Worm (Caenorhabditis elegans) whole organism, L3 larva: Measurements from ENCODE around the gene Y43F8B.18.

Experiments used
- ZK546.5 ChIP-seq: sonication (generic microtip); optimal IDR thresholded peaks from 2 replicates; lab custom pipeline; 2017; ENCODE audit warnings: missing biosample characterization, missing genetic modification characterization
- aly-2 ChIP-seq: fragments of 150-350 bp; optimal IDR thresholded peaks from 2 replicates; lab custom pipeline; 2014; ENCODE audit warnings: missing biosample characterization, missing genetic modification characterization
- ama-1 ChIP-seq: fragments of 150-350 bp; optimal IDR thresholded peaks from 2 replicates; lab custom pipeline; 2018
- ceh-28 ChIP-seq: fragments of 150-350 bp; optimal IDR thresholded peaks from 2 replicates; lab custom pipeline; 2014; ENCODE audit warnings: missing biosample characterization, missing genetic modification reagents, missing genetic modification characterization
- ceh-82 ChIP-seq: fragments of 150-350 bp; optimal IDR thresholded peaks from 2 replicates; lab custom pipeline; 2014; ENCODE audit warnings: missing biosample characterization, missing genetic modification characterization
- daf-12 ChIP-seq: fragments of 150-350 bp; optimal IDR thresholded peaks from 2 replicates; lab custom pipeline; 2014; ENCODE audit warnings: missing biosample characterization, missing genetic modification reagents, missing genetic modification characterization
- egl-27 ChIP-seq: sonication (generic microtip); optimal IDR thresholded peaks from 4 replicates; lab custom pipeline; 2017; ENCODE audit warnings: missing biosample characterization, missing genetic modification reagents, missing genetic modification characterization
- egl-5 ChIP-seq: fragments of 150-350 bp; optimal IDR thresholded peaks from 2 replicates; lab custom pipeline; 2017; ENCODE audit warnings: missing biosample characterization, missing genetic modification reagents, missing genetic modification characterization, inconsistent platforms
- elt-1 ChIP-seq: fragments of 150-350 bp; optimal IDR thresholded peaks from 2 replicates; lab custom pipeline; 2014; ENCODE audit warnings: missing biosample characterization, missing genetic modification characterization
- elt-2 ChIP-seq: sonication (generic microtip); optimal IDR thresholded peaks from 2 replicates; lab custom pipeline; 2016; ENCODE audit warnings: missing genetic modification reagents, mild to moderate bottlenecking, missing genetic modification characterization, missing compliant biosample characterization
- eor-1 ChIP-seq, 2 experiments: fragments of 150-350 bp; optimal IDR thresholded peaks; 2 replicates each; lab custom pipeline; 2014 to 2018; ENCODE audit warnings: missing biosample characterization in 2 of 2, missing genetic modification characterization in 2 of 2
- fkh-10 ChIP-seq: sonication (generic microtip); optimal IDR thresholded peaks from 2 replicates; lab custom pipeline; 2017; ENCODE audit warnings: missing biosample characterization, missing genetic modification reagents, missing genetic modification characterization
- fkh-2 ChIP-seq: fragments of 150-350 bp; optimal IDR thresholded peaks from 2 replicates; lab custom pipeline; 2014; ENCODE audit warnings: missing biosample characterization, missing genetic modification reagents, missing genetic modification characterization
- fos-1 ChIP-seq: fragments of 150-350 bp; optimal IDR thresholded peaks from 2 replicates; lab custom pipeline; 2014; ENCODE audit warnings: missing biosample characterization, missing genetic modification characterization
- hmg-11 ChIP-seq: sonication (generic microtip); optimal IDR thresholded peaks from 2 replicates; lab custom pipeline; 2016; ENCODE audit warnings: missing genetic modification characterization, missing compliant biosample characterization
- jun-1 ChIP-seq: fragments of 150-350 bp; optimal IDR thresholded peaks from 2 replicates; lab custom pipeline; 2014; ENCODE audit warnings: missing biosample characterization, missing genetic modification reagents, missing genetic modification characterization
- lin-15B ChIP-seq: fragments of 150-350 bp; optimal IDR thresholded peaks from 2 replicates; lab custom pipeline; 2014; ENCODE audit warnings: missing biosample characterization, missing genetic modification characterization
- lin-39 ChIP-seq: fragments of 150-350 bp; optimal IDR thresholded peaks from 2 replicates; lab custom pipeline; 2018; ENCODE audit warnings: missing biosample characterization, missing genetic modification reagents, missing genetic modification characterization
- lsy-12 ChIP-seq: sonication (generic microtip); optimal IDR thresholded peaks from 2 replicates; lab custom pipeline; 2016; ENCODE audit warnings: mild to moderate bottlenecking, missing genetic modification characterization, missing compliant biosample characterization
- mml-1 ChIP-seq: fragments of 150-350 bp; sonication (generic microtip); optimal IDR thresholded peaks from 3 replicates; lab custom pipeline; 2014; ENCODE audit warnings: missing biosample characterization, missing genetic modification characterization
- nfya-1 ChIP-seq: sonication (generic microtip); optimal IDR thresholded peaks from 2 replicates; lab custom pipeline; 2017; ENCODE audit warnings: missing genetic modification characterization, mild to moderate bottlenecking, missing compliant biosample characterization, antibody characterized with exemption, moderate library complexity; ENCODE audit not compliant: insufficient read depth
- nhr-11 ChIP-seq: fragments of 150-350 bp; optimal IDR thresholded peaks from 2 replicates; lab custom pipeline; 2014; ENCODE audit warnings: missing biosample characterization, missing genetic modification characterization
- nhr-12 ChIP-seq: fragments of 150-350 bp; optimal IDR thresholded peaks from 2 replicates; lab custom pipeline; 2014; ENCODE audit warnings: missing biosample characterization, missing genetic modification characterization
- nhr-23 ChIP-seq: fragments of 150-350 bp; optimal IDR thresholded peaks from 2 replicates; lab custom pipeline; 2014; ENCODE audit warnings: missing biosample characterization, missing genetic modification reagents, missing genetic modification characterization
- nhr-237 ChIP-seq: fragments of 150-350 bp; optimal IDR thresholded peaks from 2 replicates; lab custom pipeline; 2014; ENCODE audit warnings: missing biosample characterization, missing genetic modification characterization
- nhr-25 ChIP-seq: sonication (generic microtip); optimal IDR thresholded peaks from 2 replicates; lab custom pipeline; 2017; ENCODE audit warnings: missing biosample characterization, missing genetic modification characterization
- nhr-28 ChIP-seq: fragments of 150-350 bp; optimal IDR thresholded peaks from 2 replicates; lab custom pipeline; 2014; ENCODE audit warnings: missing biosample characterization, missing genetic modification characterization
- nhr-67 ChIP-seq: fragments of 150-350 bp; optimal IDR thresholded peaks from 2 replicates; lab custom pipeline; 2014; ENCODE audit warnings: missing biosample characterization, missing genetic modification characterization
- nhr-76 ChIP-seq: fragments of 150-350 bp; sonication (generic microtip); optimal IDR thresholded peaks from 5 replicates; lab custom pipeline; 2014; ENCODE audit warnings: missing biosample characterization, missing genetic modification characterization
- nhr-77 ChIP-seq: fragments of 150-350 bp; optimal IDR thresholded peaks from 2 replicates; lab custom pipeline; 2014; ENCODE audit warnings: missing biosample characterization, missing genetic modification characterization
- pha-4 ChIP-seq: fragments of 150-350 bp; optimal IDR thresholded peaks from 2 replicates; lab custom pipeline; 2014; ENCODE audit warnings: missing biosample characterization, missing genetic modification reagents, missing genetic modification characterization
- pqm-1 ChIP-seq: fragments of 150-350 bp; optimal IDR thresholded peaks from 2 replicates; lab custom pipeline; 2017; ENCODE audit warnings: missing biosample characterization, missing genetic modification characterization, inconsistent platforms
- sea-2 ChIP-seq: fragments of 150-350 bp; sonication (generic microtip); optimal IDR thresholded peaks from 4 replicates; lab custom pipeline; 2014; ENCODE audit warnings: missing biosample characterization, missing genetic modification reagents, missing genetic modification characterization
- skn-1 ChIP-seq: fragments of 150-350 bp; optimal IDR thresholded peaks from 2 replicates; lab custom pipeline; 2014; ENCODE audit warnings: missing biosample characterization, missing genetic modification characterization
- snpc-4 ChIP-seq: fragments of 150-350 bp; optimal IDR thresholded peaks from 2 replicates; lab custom pipeline; 2014; ENCODE audit warnings: missing biosample characterization, missing genetic modification characterization
- tbx-2 ChIP-seq: sonication (generic microtip); optimal IDR thresholded peaks from 2 replicates; lab custom pipeline; 2016; ENCODE audit warnings: mild to moderate bottlenecking, missing genetic modification characterization, missing compliant biosample characterization
- unc-62 ChIP-seq: fragments of 150-350 bp; sonication (generic microtip); optimal IDR thresholded peaks from 4 replicates; lab custom pipeline; 2014; ENCODE audit warnings: missing biosample characterization, missing genetic modification reagents, missing genetic modification characterization
- zag-1 ChIP-seq: fragments of 150-350 bp; optimal IDR thresholded peaks from 2 replicates; lab custom pipeline; 2014; ENCODE audit warnings: missing biosample characterization, missing genetic modification characterization

Y43F8B.18 gene

DNA sequence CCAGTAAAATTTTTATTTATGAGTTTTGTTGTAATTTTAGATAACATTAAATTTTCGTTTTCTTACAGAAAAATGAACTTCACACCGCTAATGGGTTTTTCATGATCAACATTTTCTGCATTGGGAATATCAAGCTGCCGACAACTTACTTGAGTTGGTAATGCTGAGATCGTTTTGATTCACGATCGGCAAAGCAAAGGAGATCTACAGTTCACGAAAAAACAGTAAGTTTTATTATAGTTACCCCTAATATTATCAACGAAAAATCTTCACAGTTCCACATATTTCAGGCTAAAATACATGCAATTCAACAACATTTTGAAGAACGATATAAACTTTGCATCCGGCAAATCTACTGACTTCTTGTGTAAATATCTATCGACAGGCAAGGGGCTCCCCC lies 3.3 kb upstream of the Y43F8B.18 start, which contains the start of gene Y43F8B.22:
TSS of gene Y43F8B.22 (plus strand) at position 301 of the 400 bp plus-strand sequence.
- TF ChIP-seq lin-39 (tag; lab: Kevin White, UChicago): no peak
- TF ChIP-seq ZK546.5 (tag; lab: Kevin White, UChicago): no peak
- TF ChIP-seq daf-12 (tag; lab: Kevin White, UChicago): no peak
- TF ChIP-seq egl-27 (tag; lab: Kevin White, UChicago): no peak
- no peak for TF ChIP-seq fkh-10 (GFP tag; lab: Kevin White, UChicago)
- TF ChIP-seq egl-5 (tag; lab: Kevin White, UChicago): no peak
- no peak for TF ChIP-seq nhr-77 (tag; lab: Kevin White, UChicago)
- TF ChIP-seq nhr-23: no peak
- no peak for TF ChIP-seq hmg-11
- no peak for TF ChIP-seq pha-4 (tag; lab: Kevin White, UChicago)
- no peak for TF ChIP-seq pqm-1
- TF ChIP-seq ama-1 (lab: Kevin White, UChicago): no peak

DNA sequence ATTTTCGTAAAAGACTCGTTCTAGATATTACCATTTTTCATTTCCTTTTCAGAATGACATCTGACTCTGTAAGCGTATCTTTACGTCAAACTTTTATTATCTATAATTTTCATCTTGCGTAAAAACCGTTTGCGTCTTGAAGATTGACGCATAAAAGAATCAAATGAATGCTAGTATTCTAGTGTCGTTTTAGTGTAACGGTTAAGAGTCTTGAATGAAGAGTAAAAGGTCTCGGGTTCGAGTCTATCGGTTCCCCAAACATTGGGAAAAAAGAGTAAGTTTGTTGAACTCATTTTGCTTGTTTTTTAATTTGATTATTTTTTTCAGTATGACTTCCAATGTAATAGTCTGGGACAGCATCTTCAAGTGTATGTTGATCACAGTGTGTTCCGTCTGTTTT lies 1.3 kb upstream of the Y43F8B.18 start, which contains the start of gene Y43F8B.17:
TSS of gene Y43F8B.17 (plus strand) at position 215 of the 400 bp plus-strand sequence.
- TF ChIP-seq egl-27 (tag; lab: Kevin White, UChicago) (no peak), skn-1 (no peak), lsy-12 (tag; lab: Kevin White, UChicago) (no peak), zag-1 (no peak), ceh-28 (tag; lab: Kevin White, UChicago) (no peak), egl-5 (tag; lab: Kevin White, UChicago) (no peak), nhr-28 (tag; lab: Kevin White, UChicago) (no peak)

DNA sequence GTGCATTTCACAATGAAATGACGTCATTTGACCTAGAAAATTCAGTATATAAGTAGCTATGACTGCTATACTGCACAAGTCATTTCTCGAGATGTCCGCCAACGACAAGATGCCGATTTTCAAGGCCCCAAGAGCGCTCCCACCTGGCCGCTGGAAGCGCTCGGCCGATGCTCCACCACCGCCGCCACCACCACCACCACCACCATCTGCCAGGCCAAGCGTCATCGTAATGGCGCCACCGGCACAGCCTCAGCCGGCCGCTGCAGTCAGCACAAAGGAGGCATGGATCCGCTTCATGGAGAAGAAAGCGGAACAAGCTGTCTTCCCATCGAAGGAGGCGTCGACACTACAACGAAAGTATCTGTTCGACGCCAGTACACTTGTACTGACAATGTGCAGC lies 529 bp upstream of the Y43F8B.18 start, which contains the start of gene Y43F8B.28:
TSS of gene Y43F8B.28 (plus strand) at position 59 of the 400 bp plus-strand sequence.
- TF ChIP-seq ceh-28 (tag; lab: Kevin White, UChicago): no peak
- TF ChIP-seq snpc-4: no peak
- no peak for TF ChIP-seq egl-5 (tag; lab: Kevin White, UChicago)
- TF ChIP-seq sea-2 (GFP tag; lab: Kevin White, UChicago): no peak
- TF ChIP-seq eor-1 (tag; optimal IDR thresholded peaks at IDR 0.05; lab: Kevin White, UChicago): no peak
- TF ChIP-seq fkh-2 (tag; lab: Kevin White, UChicago): no peak
- TF ChIP-seq pha-4 (tag; lab: Kevin White, UChicago): no peak
- no peak for TF ChIP-seq elt-1 (tag; lab: Kevin White, UChicago)
- TF ChIP-seq ama-1 (lab: Kevin White, UChicago): no peak
- TF ChIP-seq nhr-67 (tag; lab: Kevin White, UChicago): no peak
- TF ChIP-seq tbx-2: no peak
- TF ChIP-seq nhr-23: no peak
- TF ChIP-seq ceh-82: no peak
- TF ChIP-seq fkh-10 (GFP tag; lab: Kevin White, UChicago): no peak
- TF ChIP-seq skn-1: no peak
- TF ChIP-seq lin-39 (tag; lab: Kevin White, UChicago): no peak
- no peak for TF ChIP-seq nhr-25 (tag; lab: Kevin White, UChicago)
- TF ChIP-seq nhr-76 (tag; lab: Kevin White, UChicago): no peak
- no peak for TF ChIP-seq hmg-11
- no peak for TF ChIP-seq elt-2
- TF ChIP-seq, all 47 proteins: peak for 0

DNA sequence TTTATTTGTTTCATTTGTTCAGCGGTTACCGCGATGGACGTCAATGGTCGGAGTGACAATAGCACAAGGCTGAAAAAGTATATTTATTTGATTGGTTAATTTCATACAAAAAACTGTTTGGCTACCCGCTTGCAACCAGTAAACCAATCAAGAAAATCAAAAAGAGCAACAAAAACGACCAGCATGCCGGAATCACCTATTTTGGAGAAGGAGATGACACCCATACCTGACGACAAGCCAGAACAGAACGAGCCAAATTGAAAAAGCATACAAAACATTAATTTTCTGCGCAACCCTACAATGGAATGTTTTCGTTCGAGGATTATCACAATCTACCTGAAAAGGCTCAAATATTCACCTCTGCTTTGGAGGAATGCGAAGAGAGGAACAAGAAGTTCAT lies 4.7 kb downstream of the Y43F8B.18 start, which contains the start of gene Y43F8B.7:
TSS of gene Y43F8B.7 (plus strand) at position 301 of the 400 bp plus-strand sequence.
- TF ChIP-seq fos-1 (tag; lab: Kevin White, UChicago) (no peak), skn-1 (no peak), hmg-11 (no peak), lsy-12 (tag; lab: Kevin White, UChicago) (no peak), fkh-2 (tag; lab: Kevin White, UChicago) (no peak), ama-1 (lab: Kevin White, UChicago) (no peak), aly-2 (tag; lab: Kevin White, UChicago) (no peak), mml-1 (tag; lab: Kevin White, UChicago) (no peak), daf-12 (tag; lab: Kevin White, UChicago) (no peak)

DNA sequence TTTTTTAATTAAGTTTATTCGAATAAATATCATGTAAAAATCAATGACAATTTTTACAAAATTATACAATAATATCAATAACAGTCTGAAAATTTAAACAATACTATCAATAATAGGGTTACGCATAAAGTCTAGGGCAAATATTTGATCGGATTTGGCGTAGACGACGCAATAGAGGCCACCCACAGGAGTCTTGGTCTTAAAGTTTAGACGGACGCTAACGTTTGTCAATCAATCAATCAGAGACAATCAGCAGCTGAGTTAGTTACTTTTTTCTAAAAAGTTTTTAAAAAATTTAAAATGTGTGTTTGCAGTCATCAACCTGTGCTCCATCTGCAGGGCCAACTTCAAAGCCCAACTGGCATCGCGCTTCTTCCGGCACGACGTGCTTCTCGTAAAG lies 5.5 kb downstream of the Y43F8B.18 start, which contains the start of gene Y43F8B.29:
TSS of gene Y43F8B.29 (plus strand) at position 301 of the 400 bp plus-strand sequence.
- TF ChIP-seq nhr-67 (tag; lab: Kevin White, UChicago): no peak

DNA sequence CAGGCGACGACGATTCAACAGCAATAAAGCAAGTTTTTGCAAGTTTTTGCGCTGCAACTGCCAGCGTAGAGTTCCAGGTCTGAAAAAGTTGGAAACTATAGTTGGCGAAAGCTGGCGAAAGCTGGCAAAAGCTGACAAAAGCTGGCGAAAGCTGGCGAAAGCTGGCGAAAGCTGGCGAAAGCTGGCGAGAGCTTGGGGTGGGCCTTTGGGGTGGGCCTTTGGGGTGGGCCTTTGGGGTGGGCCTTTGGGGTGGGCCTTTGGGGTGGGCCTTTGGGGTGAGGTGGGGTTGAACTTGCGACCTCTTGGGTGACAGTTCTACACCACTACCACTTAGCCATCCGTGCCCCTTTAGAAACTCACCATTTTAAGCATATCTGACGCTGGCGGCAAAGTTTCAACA lies 9.4 kb downstream of the Y43F8B.18 start:
- TF ChIP-seq ceh-82 (no peak), snpc-4 (no peak), sea-2 (GFP tag; lab: Kevin White, UChicago) (no peak), zag-1 (no peak), fos-1 (tag; lab: Kevin White, UChicago) (no peak), ZK546.5 (tag; lab: Kevin White, UChicago) (no peak), nhr-25 (tag; lab: Kevin White, UChicago) (no peak), jun-1 (no peak), eor-1 (tag; optimal IDR thresholded peaks at IDR 0.05; lab: Kevin White, UChicago) (no peak), unc-62 (no peak), egl-27 (tag; lab: Kevin White, UChicago) (no peak), fkh-10 (GFP tag; lab: Kevin White, UChicago) (no peak), aly-2 (tag; lab: Kevin White, UChicago) (no peak), nhr-237 (tag; lab: Kevin White, UChicago) (no peak), nfya-1 (tag; lab: Kevin White, UChicago) (no peak), nhr-28 (tag; lab: Kevin White, UChicago) (no peak), lin-15B (tag; lab: Kevin White, UChicago) (no peak), nhr-12 (no peak), nhr-77 (tag; lab: Kevin White, UChicago) (no peak), nhr-11 (tag; lab: Kevin White, UChicago) (no peak)
